Fruit fly (Drosophila melanogaster): Measurements from ENCODE around the gene CG4836.
A peak's percentile ranks its signal among the peaks of the same experiment; 100 is the strongest.

The CG4836 gene

DNA sequence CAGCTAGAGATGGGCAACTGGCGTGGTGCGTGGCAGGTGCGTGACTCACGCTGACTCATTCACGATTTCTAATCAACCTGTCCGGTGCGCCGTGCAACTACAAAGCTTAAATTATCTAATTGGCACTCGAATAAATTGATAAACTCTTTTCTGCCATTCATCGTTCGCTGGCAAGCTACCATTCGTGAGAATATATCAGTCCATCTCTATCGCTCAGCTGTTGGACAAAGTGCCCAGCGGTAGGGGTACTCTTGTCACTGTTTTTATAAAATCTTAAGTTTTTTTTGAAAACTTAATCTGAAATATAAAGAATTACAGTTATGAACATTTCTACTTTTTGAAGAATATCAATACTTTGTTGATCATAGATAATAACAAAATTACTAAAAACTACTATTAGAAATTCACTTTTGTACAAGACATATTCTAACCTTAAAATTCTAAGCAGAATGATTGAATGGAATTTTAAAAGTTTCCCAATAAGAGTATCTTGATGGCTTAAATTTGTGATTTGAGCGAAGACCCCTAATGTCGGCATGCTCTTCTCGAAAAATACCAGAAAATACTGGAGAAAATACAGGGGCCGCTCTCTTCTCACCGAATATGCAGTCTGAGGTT, 7.6 kb downstream of the CG4836 start, which contains the start of the genes PIG-L and psidin (continued):
- TF ChIP-seq nom (GFP tag; optimal IDR thresholded peaks at IDR 0.05) (no peak), CTCF (GFP tag; optimal IDR thresholded peaks at IDR 0.05) (no peak), hbn (GFP tag; IDR thresholded peaks at IDR 0.05; ENCODE audit: partially characterized antibody) (peak; percentile 76), CG8290 (GFP tag; optimal IDR thresholded peaks at IDR 0.05) (peak; percentile 66), CG8290 (tag; optimal IDR thresholded peaks at IDR 0.05) (no peak), ttk (GFP tag; IDR thresholded peaks at IDR 0.05) (peak; percentile 40), ase (GFP tag; IDR thresholded peaks at IDR 0.05) (peak; percentile 23; the same call in 2 of the 3 replicates), CG8359 (GFP tag; optimal IDR thresholded peaks at IDR 0.05; ENCODE audit: borderline replicate concordance) (no peak), tgo (GFP tag; IDR thresholded peaks at IDR 0.05) (peak; percentile 79), slp2 (GFP tag; optimal IDR thresholded peaks at IDR 0.05) (peak; percentile 77), Dbx (GFP tag; IDR thresholded peaks at IDR 0.05) (peak; percentile 57), luna (GFP tag; optimal IDR thresholded peaks at IDR 0.05) (peak; percentile 62), Nf-YB (GFP tag; optimal IDR thresholded peaks at IDR 0.05) (peak; percentile 75), Ets97D (GFP tag; optimal IDR thresholded peaks at IDR 0.05) (peak; percentile 69)

DNA sequence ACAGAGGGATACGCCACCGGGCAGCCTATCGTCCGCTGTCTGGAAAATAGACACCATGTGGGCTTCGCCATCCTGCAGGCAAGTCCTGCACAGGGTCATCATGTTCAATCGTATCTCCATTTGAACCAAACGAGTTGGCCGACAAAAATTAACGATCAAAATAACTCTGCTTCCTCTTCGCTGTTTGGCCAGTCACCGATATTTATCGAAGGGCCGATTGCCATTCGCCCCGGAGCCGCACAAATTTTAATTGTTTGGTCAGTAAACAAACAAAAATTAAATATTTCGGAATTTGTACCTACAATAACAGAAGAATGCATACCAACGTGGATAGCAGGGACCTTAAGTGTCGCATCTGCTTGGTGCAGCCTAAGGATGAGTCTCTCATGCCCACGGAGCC, 14.2 kb downstream of the CG4836 start, which contains the start of the genes CG4424 and CG4854:
Gene CG4424, minus strand, starts transcription at position 200 of the 400 bp plus-strand sequence.
Gene CG4854, plus strand, starts transcription at position 218 of the 400 bp plus-strand sequence.
- no peak for TF ChIP-seq CG3726 (GFP tag; IDR thresholded peaks at IDR 0.05)
- 0 out of 2 replicates have a peak, but pooled peaks have one; percentile 36 for TF ChIP-seq hbn (GFP tag; IDR thresholded peaks at IDR 0.05; ENCODE audit: partially characterized antibody)
- TF ChIP-seq CG7372 (GFP tag; IDR thresholded peaks at IDR 0.05) = no peak
- no peak for TF ChIP-seq Fer1 (GFP tag; optimal IDR thresholded peaks at IDR 0.05)
- peak; percentile 74 for TF ChIP-seq sd (tag; optimal IDR thresholded peaks at IDR 0.05)
- no peak for TF ChIP-seq ro (GFP tag; IDR thresholded peaks at IDR 0.05)
- TF ChIP-seq E2f2 (GFP tag; IDR thresholded peaks at IDR 0.05) = peak; percentile 58
- no peak for TF ChIP-seq z (GFP tag; IDR thresholded peaks at IDR 0.05)
- TF ChIP-seq eve (GFP tag; optimal IDR thresholded peaks at IDR 0.05) = no peak
- peak; percentile 60 for TF ChIP-seq Dref (GFP tag; IDR thresholded peaks at IDR 0.05)
- no peak for TF ChIP-seq org-1 (GFP tag; optimal IDR thresholded peaks at IDR 0.05)
- 0 out of 3 replicates have a peak, but pooled peaks have one; percentile 19 for TF ChIP-seq CG14860 (GFP tag; IDR thresholded peaks at IDR 0.05; ENCODE audit: partially characterized antibody)
- TF ChIP-seq grau (tag; optimal IDR thresholded peaks at IDR 0.05) = peak; percentile 53
- no peak for TF ChIP-seq yki (optimal IDR thresholded peaks at IDR 0.05)
- no peak for TF ChIP-seq CG8281 (tag; optimal IDR thresholded peaks at IDR 0.05)
- no peak for TF ChIP-seq Oli (tag; optimal IDR thresholded peaks at IDR 0.05)
- peak; percentile 14 for TF ChIP-seq Med (GFP tag)
- TF ChIP-seq inv (GFP tag; IDR thresholded peaks at IDR 0.05; ENCODE audit: partially characterized antibody) = no peak
- TF ChIP-seq Drgx (GFP tag; IDR thresholded peaks at IDR 0.05) = no peak
- TF ChIP-seq CG31224 (GFP tag; IDR thresholded peaks at IDR 0.05) = no peak
- no peak for TF ChIP-seq vnd (GFP tag; IDR thresholded peaks at IDR 0.05; ENCODE audit: partially characterized antibody)
- TF ChIP-seq Side (GFP tag; optimal IDR thresholded peaks at IDR 0.05) = no peak
- no peak for TF ChIP-seq pfk (GFP tag; optimal IDR thresholded peaks at IDR 0.05)
- peak; percentile 11 for TF ChIP-seq Ets97D (GFP tag; optimal IDR thresholded peaks at IDR 0.05)
- TF ChIP-seq CG17829 (tag; optimal IDR thresholded peaks at IDR 0.05) = no peak
- TF ChIP-seq gem (tag; optimal IDR thresholded peaks at IDR 0.05) = no peak
- no peak for TF ChIP-seq CG1024 (GFP tag; IDR thresholded peaks at IDR 0.05)
- TF ChIP-seq Sry-δ (GFP tag; optimal IDR thresholded peaks at IDR 0.05) = peak; percentile 29
- no peak for TF ChIP-seq otp (GFP tag; IDR thresholded peaks at IDR 0.05)
- peak; percentile 52 for TF ChIP-seq pzg (GFP tag; optimal IDR thresholded peaks at IDR 0.05)
- TF ChIP-seq Opbp (GFP tag; IDR thresholded peaks at IDR 0.05; ENCODE audit: partially characterized antibody) = peak; percentile 45; the same call in 1 of the 3 replicates
- no peak for TF ChIP-seq CG11695 (GFP tag; IDR thresholded peaks at IDR 0.05)
- TF ChIP-seq crol (GFP tag; IDR thresholded peaks at IDR 0.05) = no peak
- no peak for TF ChIP-seq CG34376 (GFP tag; optimal IDR thresholded peaks at IDR 0.05)
- TF ChIP-seq Myb (GFP tag; optimal IDR thresholded peaks at IDR 0.05) = peak; percentile 77
- no peak for TF ChIP-seq CG9609 (GFP tag; optimal IDR thresholded peaks at IDR 0.05)
- no peak for TF ChIP-seq tin (GFP tag; optimal IDR thresholded peaks at IDR 0.05)
- no peak for TF ChIP-seq CG2202 (tag; optimal IDR thresholded peaks at IDR 0.05)
- no peak for TF ChIP-seq CG7928 (GFP tag; optimal IDR thresholded peaks at IDR 0.05)
